Fruit fly (Drosophila melanogaster): ENCODE data around the gene CG45073.

Gene CG45073

DNA sequence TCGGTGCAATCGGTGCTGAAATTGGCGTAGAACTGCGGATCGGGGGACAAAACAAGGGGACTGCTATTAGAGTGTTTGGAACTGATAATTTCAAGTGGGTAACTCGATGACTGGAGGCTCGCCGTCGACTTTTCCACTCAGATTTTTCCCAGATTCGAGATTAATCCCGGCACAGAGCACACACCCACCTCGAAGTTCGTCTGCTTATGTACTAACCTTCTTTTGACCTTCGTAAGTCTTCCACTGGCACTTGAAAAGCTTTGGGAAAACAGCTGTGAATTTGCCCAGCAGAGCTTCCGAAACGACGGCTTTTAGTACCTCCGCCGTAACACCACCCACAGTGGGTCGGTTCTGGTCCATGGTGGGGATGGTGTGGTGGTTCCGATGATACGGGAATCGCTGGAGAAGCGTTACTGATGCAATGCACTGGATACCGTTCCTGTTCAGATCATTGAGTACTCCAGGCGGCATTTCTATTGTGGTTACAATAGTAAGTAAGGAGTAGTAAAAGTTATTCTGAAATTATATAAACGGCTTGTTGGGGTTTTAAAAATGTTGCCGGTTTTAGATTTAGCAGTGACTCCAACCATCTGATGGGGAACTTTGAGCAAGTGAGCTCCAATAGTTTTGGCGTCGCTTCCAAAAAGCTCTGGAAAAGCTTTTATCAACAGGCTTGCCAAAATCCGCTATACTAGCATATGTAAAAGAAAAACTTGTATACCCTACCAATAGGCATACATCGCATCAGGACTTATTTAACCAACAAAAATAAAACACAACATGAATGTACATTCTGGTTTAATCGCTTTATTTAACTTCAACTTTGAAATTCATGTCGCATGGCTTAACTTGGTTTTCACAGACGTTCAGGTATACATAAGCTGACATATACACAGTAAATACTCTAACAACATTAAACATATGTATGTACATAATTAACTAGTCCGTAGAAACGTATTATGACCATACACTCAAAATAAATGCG lies 9.8 kb upstream of the CG45073 start, which contains the start of gene Tpi:
TSS of gene Tpi (minus strand) at position 537 of the 985 bp plus-strand sequence.
- no peak for TF ChIP-seq psq (optimal IDR thresholded peaks at IDR 0.05)
- TF ChIP-seq Sin3A (optimal IDR thresholded peaks at IDR 0.05), result no peak
- no peak for TF ChIP-seq h (optimal IDR thresholded peaks at IDR 0.05)
- no peak for TF ChIP-seq insv (optimal IDR thresholded peaks at IDR 0.05)
- TF ChIP-seq ttk (optimal IDR thresholded peaks at IDR 0.05), result no peak
- no peak for TF ChIP-seq Myc (optimal IDR thresholded peaks at IDR 0.05)

- TF ChIP-seq Sin3A (optimal IDR thresholded peaks at IDR 0.05) (no peak), psq (optimal IDR thresholded peaks at IDR 0.05) (no peak), ttk (optimal IDR thresholded peaks at IDR 0.05) (no peak), insv (optimal IDR thresholded peaks at IDR 0.05) (no peak), Myc (optimal IDR thresholded peaks at IDR 0.05) (no peak), h (optimal IDR thresholded peaks at IDR 0.05) (no peak)
Measured at dm6 chr3R:30132295-30132694, 7.8 kb upstream of the CG45073 start, which contains the start of gene CG31029. TSS of gene CG31029 (minus strand) at chr3R:30132395.

dm6 chr3R:30129019-30129418 lies 4.5 kb upstream of the CG45073 start, which contains the start of gene Ppi1:
TSS of gene Ppi1 (minus strand) at chr3R:30129119.
- TF ChIP-seq ttk (optimal IDR thresholded peaks at IDR 0.05), result no peak
- no peak for TF ChIP-seq h (optimal IDR thresholded peaks at IDR 0.05)

- TF ChIP-seq h (optimal IDR thresholded peaks at IDR 0.05) (no peak), Sin3A (optimal IDR thresholded peaks at IDR 0.05) (no peak), psq (optimal IDR thresholded peaks at IDR 0.05) (no peak), insv (optimal IDR thresholded peaks at IDR 0.05) (no peak), Myc (optimal IDR thresholded peaks at IDR 0.05) (no peak), ttk (optimal IDR thresholded peaks at IDR 0.05) (no peak)
Measured at dm6 chr3R:30123163-30123562, 1.4 kb downstream of the CG45073 start, which contains the start of gene CG45072. TSS of gene CG45072 (minus strand) at chr3R:30123263.

- TF ChIP-seq h (optimal IDR thresholded peaks at IDR 0.05) (no peak), insv (optimal IDR thresholded peaks at IDR 0.05) (no peak), psq (optimal IDR thresholded peaks at IDR 0.05) (no peak), Sin3A (optimal IDR thresholded peaks at IDR 0.05) (no peak), Myc (optimal IDR thresholded peaks at IDR 0.05) (no peak), ttk (optimal IDR thresholded peaks at IDR 0.05) (no peak)
Measured at dm6 chr3R:30121731-30122130, 2.8 kb downstream of the CG45073 start.

DNA sequence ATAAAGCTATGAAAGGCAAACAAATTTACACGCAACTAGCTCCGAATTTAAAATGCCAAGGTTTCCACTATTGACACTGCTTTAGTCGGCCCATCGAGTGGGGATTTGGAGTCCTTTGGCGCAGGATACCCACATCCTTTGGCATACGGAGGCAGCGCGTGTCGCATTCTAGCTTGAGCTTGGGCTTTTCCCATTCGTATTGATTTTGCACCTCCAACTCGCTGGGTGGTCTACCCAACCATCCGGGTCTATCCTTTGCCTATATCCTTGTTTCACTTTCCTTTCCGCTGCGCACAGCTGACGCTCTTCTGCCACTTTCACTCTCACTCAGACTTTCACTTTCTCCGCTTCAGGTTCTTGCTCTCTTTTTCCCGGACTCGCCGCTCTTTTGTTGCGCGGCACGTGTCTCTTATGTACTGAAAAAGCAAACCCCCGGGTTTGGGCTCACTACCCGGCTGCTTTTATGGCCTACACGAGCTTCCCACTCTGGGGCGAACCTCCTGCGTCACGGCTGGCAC lies 10.2 kb downstream of the CG45073 start:
- TF ChIP-seq ttk (optimal IDR thresholded peaks at IDR 0.05) (no peak), Sin3A (optimal IDR thresholded peaks at IDR 0.05) (no peak), h (optimal IDR thresholded peaks at IDR 0.05) (no peak), Myc (optimal IDR thresholded peaks at IDR 0.05) (no peak), psq (optimal IDR thresholded peaks at IDR 0.05) (no peak), insv (optimal IDR thresholded peaks at IDR 0.05) (no peak)

DNA sequence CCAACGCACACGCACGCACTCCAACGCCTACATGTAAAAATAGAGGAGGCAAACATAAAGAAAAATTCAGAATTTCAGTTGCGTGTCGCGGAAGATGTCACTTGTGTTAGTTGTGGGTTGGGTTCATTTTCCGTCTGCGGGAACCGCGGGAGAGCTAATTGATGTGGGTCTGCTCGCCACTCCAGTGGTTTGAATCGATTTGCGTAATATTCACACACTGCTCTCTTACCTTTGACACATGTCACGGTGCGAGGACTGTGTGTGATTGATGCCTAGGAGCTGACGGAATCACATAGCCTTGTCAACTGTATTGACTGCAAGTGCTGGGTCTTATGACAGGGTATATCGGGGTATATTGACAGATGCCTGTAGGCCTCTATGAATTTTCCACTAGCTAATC lies 13.6 kb downstream of the CG45073 start:
- no peak for TF ChIP-seq h (optimal IDR thresholded peaks at IDR 0.05)
- TF ChIP-seq Sin3A (optimal IDR thresholded peaks at IDR 0.05), result no peak
- TF ChIP-seq ttk (optimal IDR thresholded peaks at IDR 0.05), result no peak
- TF ChIP-seq psq (optimal IDR thresholded peaks at IDR 0.05), result no peak
- no peak for TF ChIP-seq insv (optimal IDR thresholded peaks at IDR 0.05)
- TF ChIP-seq Myc (optimal IDR thresholded peaks at IDR 0.05), result no peak

DNA sequence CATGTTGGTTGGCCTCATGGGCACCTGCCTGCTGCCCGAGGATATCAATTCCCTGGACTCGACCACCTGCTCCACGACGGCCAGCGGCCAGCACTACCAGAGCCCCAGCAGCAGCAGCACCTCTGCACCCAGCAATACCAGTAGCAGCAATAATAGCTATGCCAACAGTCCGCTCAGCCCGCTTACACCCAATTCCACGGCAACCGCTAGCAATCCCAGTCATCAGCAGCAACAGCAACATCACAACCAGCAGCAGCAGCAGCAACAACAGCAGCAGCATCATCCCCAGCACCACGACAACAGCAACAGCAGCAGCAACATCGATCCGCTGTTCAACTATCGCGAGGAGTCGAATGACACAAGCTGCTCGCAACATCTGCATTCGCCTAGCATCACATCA lies 15.2 kb downstream of the CG45073 start:
- TF ChIP-seq insv (optimal IDR thresholded peaks at IDR 0.05) (no peak), psq (optimal IDR thresholded peaks at IDR 0.05) (no peak), Myc (optimal IDR thresholded peaks at IDR 0.05) (no peak), h (optimal IDR thresholded peaks at IDR 0.05) (no peak), Sin3A (optimal IDR thresholded peaks at IDR 0.05) (no peak), ttk (optimal IDR thresholded peaks at IDR 0.05) (no peak)

dm6 chr3R:30108639-30109038 lies 15.9 kb downstream of the CG45073 start:
- TF ChIP-seq Myc (optimal IDR thresholded peaks at IDR 0.05), result no peak
- TF ChIP-seq psq (optimal IDR thresholded peaks at IDR 0.05), result no peak
- no peak for TF ChIP-seq ttk (optimal IDR thresholded peaks at IDR 0.05)
- no peak for TF ChIP-seq insv (optimal IDR thresholded peaks at IDR 0.05)
- no peak for TF ChIP-seq h (optimal IDR thresholded peaks at IDR 0.05)
- no peak for TF ChIP-seq Sin3A (optimal IDR thresholded peaks at IDR 0.05)

dm6 chr3R:30107718-30108117 lies 16.8 kb downstream of the CG45073 start:
- TF ChIP-seq insv (optimal IDR thresholded peaks at IDR 0.05) (no peak), psq (optimal IDR thresholded peaks at IDR 0.05) (no peak), Sin3A (optimal IDR thresholded peaks at IDR 0.05) (no peak), Myc (optimal IDR thresholded peaks at IDR 0.05) (no peak), ttk (optimal IDR thresholded peaks at IDR 0.05) (no peak), h (optimal IDR thresholded peaks at IDR 0.05) (no peak)

- no peak for TF ChIP-seq Myc (optimal IDR thresholded peaks at IDR 0.05)
Measured at dm6 chr3R:30106562-30106961, 18.0 kb downstream of the CG45073 start.

dm6 chr3R:30105808-30106207 lies 18.7 kb downstream of the CG45073 start:
- TF ChIP-seq Myc (optimal IDR thresholded peaks at IDR 0.05), result no peak
- TF ChIP-seq insv (optimal IDR thresholded peaks at IDR 0.05), result no peak
- no peak for TF ChIP-seq Sin3A (optimal IDR thresholded peaks at IDR 0.05)
- TF ChIP-seq psq (optimal IDR thresholded peaks at IDR 0.05), result no peak
- no peak for TF ChIP-seq h (optimal IDR thresholded peaks at IDR 0.05)
- TF ChIP-seq ttk (optimal IDR thresholded peaks at IDR 0.05), result no peak
